Worm (Caenorhabditis elegans) whole organism, young adult: Measurements from ENCODE around the gene C32D5.7.

Experiments used
- aptf-3 ChIP-seq: fragments of 200-800 bp; sonication (Bioruptor generic); IDR thresholded peaks from 2 replicates; pipeline ENCODE4 v1.3.6; 2022; ENCODE audit warnings: missing genetic modification characterization, missing compliant biosample characterization
- egl-44 ChIP-seq: fragments of 200-800 bp; sonication (Bioruptor generic); IDR thresholded peaks from 2 replicates; pipeline ENCODE4 v1.3.6; 2022; ENCODE audit warnings: missing genetic modification reagents, missing genetic modification characterization, missing compliant biosample characterization
- hmg-1.2 ChIP-seq: fragments of 200-800 bp; sonication (Bioruptor generic); IDR thresholded peaks from 2 replicates; pipeline ENCODE4 v1.3.6; 2022; ENCODE audit warnings: missing genetic modification reagents, missing genetic modification characterization, missing compliant biosample characterization
- lsl-1 ChIP-seq: fragments of 200-800 bp; sonication (Bioruptor generic); optimal IDR thresholded peaks from 2 replicates; lab custom pipeline; 2018; ENCODE audit warnings: mild to moderate bottlenecking, missing genetic modification characterization, moderate library complexity, missing compliant biosample characterization
- nhr-120 ChIP-seq: fragments of 200-800 bp; sonication (Bioruptor generic); IDR thresholded peaks from 2 replicates; pipeline ENCODE4 v1.3.6; 2022; ENCODE audit warnings: missing genetic modification characterization, missing compliant biosample characterization
- snpc-4 ChIP-seq, 5 experiments: fragments of 150-350 bp in 1 of 5; sonication (generic microtip) in 4 of 5; optimal IDR thresholded peaks; 2 replicates each; lab custom pipeline; 2014 to 2018; ENCODE audit warnings: missing genetic modification characterization in 5 of 5, missing biosample characterization in 3 of 5, antibody characterized with exemption in 2 of 5, mild to moderate bottlenecking in 2 of 5, missing compliant biosample characterization in 2 of 5, missing genotype in 2 of 5, moderate library complexity in 2 of 5, missing genetic modification reagents in 1 of 5
- zfh-2 ChIP-seq: fragments of 200-800 bp; sonication (Bioruptor generic); conservative IDR thresholded peaks from 2 replicates; pipeline ENCODE4 v1.3.6; 2022; ENCODE audit warnings: missing genetic modification reagents, missing genetic modification characterization, missing compliant biosample characterization

DNA sequence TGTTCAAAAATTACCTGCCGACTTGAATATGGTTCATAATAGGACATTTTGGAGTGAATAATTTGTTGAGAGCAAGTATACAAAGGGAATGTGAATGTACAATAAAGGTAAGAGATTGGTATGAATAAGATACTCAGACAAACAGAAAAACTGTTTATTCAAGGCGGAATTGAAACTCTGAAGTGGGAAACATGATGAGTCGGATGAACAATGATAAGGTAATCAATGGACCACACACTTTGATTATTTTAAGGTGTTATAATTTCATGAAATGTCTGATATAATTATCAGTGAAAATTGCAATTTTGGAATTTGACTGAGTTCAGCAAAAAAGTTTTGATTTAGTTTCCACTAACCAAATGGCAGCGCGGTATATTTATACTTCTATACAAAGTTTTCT, 337 bp downstream of the C32D5.7 start:
- TF ChIP-seq snpc-4 (GFP tag; optimal IDR thresholded peaks at IDR 0.05; lab: Kevin White, UChicago) (no peak), snpc-4 (tag; optimal IDR thresholded peaks at IDR 0.05; lab: Kevin White, UChicago) (no peak), egl-44 (GFP tag; lab: Robert Waterston, UW) (no peak), lsl-1 (GFP tag; lab: Kevin White, UChicago) (no peak), aptf-3 (GFP tag; lab: Robert Waterston, UW) (no peak), nhr-120 (no peak), zfh-2 (GFP tag; lab: Robert Waterston, UW) (no peak), hmg-1.2 (GFP tag; lab: Robert Waterston, UW) (no peak)
